Fruit fly (Drosophila melanogaster) whole organism, embryonic: ENCODE data around the gene CG43886.

ENCODE experiments used
- Awh ChIP-seq: fragments of 200-800 bp; sonication (Bioruptor generic); IDR thresholded peaks from 2 replicates; pipeline ENCODE4, ENCODE4 v1.3.6; 2022; ENCODE audit warnings: missing biosample characterization, missing genetic modification characterization
- CG10654 ChIP-seq: fragments of 200-800 bp; sonication (Bioruptor generic); optimal IDR thresholded peaks from 2 replicates; lab custom pipeline; 2016; ENCODE audit warnings: missing biosample characterization, missing genetic modification characterization
- CG11560 ChIP-seq: fragments of 200-800 bp; sonication (Bioruptor generic); IDR thresholded peaks from 3 replicates; pipeline ENCODE4 v1.3.6; 2022; ENCODE audit warnings: missing biosample characterization, missing genetic modification characterization
- CG12104 ChIP-seq: fragments of 200-800 bp; sonication (Bioruptor generic); optimal IDR thresholded peaks from 3 replicates; lab custom pipeline; 2016; ENCODE audit warnings: missing biosample characterization, missing genetic modification characterization
- CG14441 ChIP-seq: fragments of 200-800 bp; sonication (Bioruptor generic); IDR thresholded peaks from 2 replicates; pipeline ENCODE4 v1.3.6; 2022; ENCODE audit warnings: missing biosample characterization, missing genetic modification characterization
- CG15269 ChIP-seq: fragments of 200-800 bp; sonication (Bioruptor generic); optimal IDR thresholded peaks from 2 replicates; lab custom pipeline; 2018; ENCODE audit warnings: missing biosample characterization, mild to moderate bottlenecking, missing genetic modification characterization, moderate library complexity
- CG16813 ChIP-seq: fragments of 200-800 bp; sonication (Bioruptor generic); IDR thresholded peaks from 3 replicates; pipeline ENCODE4 v1.3.6; 2022; ENCODE audit warnings: missing biosample characterization, missing genetic modification characterization; ENCODE audit not compliant: partially characterized antibody
- CG1832 ChIP-seq: fragments of 200-800 bp; sonication (Bioruptor generic); optimal IDR thresholded peaks from 2 replicates; lab custom pipeline; 2017; ENCODE audit warnings: missing biosample characterization, mild to moderate bottlenecking, missing genetic modification characterization, inconsistent platforms
- CG4854 ChIP-seq: fragments of 200-800 bp; sonication (Bioruptor generic); optimal IDR thresholded peaks from 2 replicates; lab custom pipeline; 2016; ENCODE audit warnings: missing biosample characterization, missing genetic modification characterization, inconsistent platforms
- CG7556 ChIP-seq: fragments of 200-800 bp; sonication (Bioruptor generic); optimal IDR thresholded peaks from 2 replicates; lab custom pipeline; 2017; ENCODE audit warnings: missing biosample characterization, mild to moderate bottlenecking, missing genetic modification characterization
- CG7987 ChIP-seq: fragments of 200-800 bp; sonication (Bioruptor generic); optimal IDR thresholded peaks from 2 replicates; lab custom pipeline; 2018; ENCODE audit warnings: missing biosample characterization, mild to moderate bottlenecking, missing genetic modification characterization, moderate library complexity
- CG8359 ChIP-seq: fragments of 200-800 bp; sonication (Bioruptor generic); optimal IDR thresholded peaks from 2 replicates; lab custom pipeline; 2017; ENCODE audit warnings: missing biosample characterization, mild to moderate bottlenecking, missing genetic modification characterization, borderline replicate concordance
- CG9215 ChIP-seq: fragments of 200-800 bp; sonication (Bioruptor generic); IDR thresholded peaks from 2 replicates; pipeline ENCODE4 v1.3.6; 2022; ENCODE audit warnings: missing biosample characterization, missing genetic modification characterization
- CG9932 ChIP-seq: fragments of 200-800 bp; sonication (Bioruptor generic); IDR thresholded peaks from 2 replicates; pipeline ENCODE4 v1.3.6; 2022; ENCODE audit warnings: missing biosample characterization, missing genetic modification characterization
- CkIIα-i1 ChIP-seq: fragments of 200-800 bp; sonication (Bioruptor generic); IDR thresholded peaks from 2 replicates; pipeline ENCODE4 v1.3.6; 2022; ENCODE audit warnings: missing biosample characterization, missing genetic modification characterization
- Dip3 ChIP-seq: fragments of 200-800 bp; sonication (Bioruptor generic); optimal IDR thresholded peaks from 3 replicates; lab custom pipeline; 2016; ENCODE audit warnings: missing biosample characterization, missing genetic modification characterization
- Dll ChIP-seq: fragments of 200-800 bp; sonication (Bioruptor generic); IDR thresholded peaks from 4 replicates; pipeline ENCODE4 v1.3.6; 2022; ENCODE audit warnings: missing biosample characterization, missing genetic modification characterization; ENCODE audit not compliant: partially characterized antibody
- E2f2 ChIP-seq: fragments of 200-800 bp; sonication (Bioruptor generic); IDR thresholded peaks from 2 replicates; pipeline ENCODE4 v1.3.6; 2022; ENCODE audit warnings: missing biosample characterization, missing genetic modification characterization
- Hand ChIP-seq: fragments of 200-800 bp; sonication (Bioruptor generic); optimal IDR thresholded peaks from 2 replicates; lab custom pipeline; 2017; ENCODE audit warnings: mild to moderate bottlenecking, missing biosample characterization, missing genetic modification reagents, missing genetic modification characterization
- Hr3 ChIP-seq: fragments of 200-800 bp; sonication (Bioruptor generic); optimal IDR thresholded peaks from 3 replicates; lab custom pipeline; 2016; ENCODE audit warnings: missing biosample characterization, missing genetic modification characterization
- Hr51 ChIP-seq, 2 experiments: fragments of 200-800 bp; sonication (Bioruptor generic); optimal IDR thresholded peaks; 2 replicates in 1 of 2; 3 replicates in 1 of 2; lab custom pipeline; 2016 to 2018; ENCODE audit warnings: missing biosample characterization in 2 of 2, missing genetic modification characterization in 2 of 2, mild to moderate bottlenecking in 1 of 2, moderate library complexity in 1 of 2
- Lhr ChIP-seq: fragments of 200-800 bp; sonication (Bioruptor generic); optimal IDR thresholded peaks from 3 replicates; lab custom pipeline; 2017; ENCODE audit warnings: mild to moderate bottlenecking, missing biosample characterization, missing genetic modification reagents, missing genetic modification characterization
- Meics ChIP-seq: fragments of 200-800 bp; sonication (Bioruptor generic); optimal IDR thresholded peaks from 2 replicates; lab custom pipeline; 2017; ENCODE audit warnings: missing biosample characterization, mild to moderate bottlenecking, missing genetic modification characterization
- NC2α ChIP-seq: fragments of 200-800 bp; sonication (Bioruptor generic); optimal IDR thresholded peaks from 2 replicates; lab custom pipeline; 2016; ENCODE audit warnings: missing biosample characterization, missing genetic modification characterization
- Nf-YC ChIP-seq: fragments of 200-800 bp; optimal IDR thresholded peaks from 3 replicates; lab custom pipeline; 2019; ENCODE audit warnings: missing biosample characterization, mild to moderate bottlenecking, missing genetic modification characterization, moderate library complexity
- Oaz ChIP-seq: fragments of 200-800 bp; sonication (Bioruptor generic); IDR thresholded peaks from 2 replicates; pipeline ENCODE4 v1.3.6; 2022; ENCODE audit warnings: missing biosample characterization, missing genetic modification characterization
- Usf ChIP-seq: fragments of 200-800 bp; sonication (Bioruptor generic); optimal IDR thresholded peaks from 2 replicates; lab custom pipeline; 2017; ENCODE audit warnings: missing genotype, missing biosample characterization, missing genetic modification characterization
- ac ChIP-seq: fragments of 200-800 bp; sonication (Bioruptor generic); optimal IDR thresholded peaks from 3 replicates; lab custom pipeline; 2017; ENCODE audit warnings: missing biosample characterization, mild to moderate bottlenecking, missing genetic modification characterization
- bbx ChIP-seq: fragments of 200-800 bp; sonication (Bioruptor generic); IDR thresholded peaks from 2 replicates; pipeline ENCODE4 v1.3.6; 2022; ENCODE audit warnings: missing biosample characterization, missing genetic modification characterization; ENCODE audit not compliant: partially characterized antibody
- br ChIP-seq: fragments of >200 bp; optimal IDR thresholded peaks from 2 replicates; lab custom pipeline; 2017
- cas ChIP-seq: fragments of 200-800 bp; sonication (Bioruptor generic); IDR thresholded peaks from 2 replicates; pipeline ENCODE4 v1.3.6; 2022; ENCODE audit warnings: missing biosample characterization, missing genetic modification characterization
- cato ChIP-seq: fragments of 200-800 bp; sonication (Bioruptor generic); optimal IDR thresholded peaks from 2 replicates; lab custom pipeline; 2016; ENCODE audit warnings: missing biosample characterization, missing genetic modification characterization, borderline replicate concordance
- dmrt99B ChIP-seq: fragments of 200-800 bp; sonication (Bioruptor generic); optimal IDR thresholded peaks from 2 replicates; lab custom pipeline; 2018; ENCODE audit warnings: missing biosample characterization, mild to moderate bottlenecking, missing genetic modification characterization, moderate library complexity
- eyg ChIP-seq: fragments of 200-800 bp; sonication (Bioruptor generic); optimal IDR thresholded peaks from 3 replicates; lab custom pipeline; 2016; ENCODE audit warnings: missing biosample characterization, missing genetic modification characterization
- fd102C ChIP-seq: fragments of 200-800 bp; sonication (Bioruptor generic); optimal IDR thresholded peaks from 2 replicates; lab custom pipeline; 2018; ENCODE audit warnings: missing biosample characterization, mild to moderate bottlenecking, missing genetic modification characterization, moderate library complexity
- gcm2 ChIP-seq: fragments of 200-800 bp; sonication (Bioruptor generic); optimal IDR thresholded peaks from 2 replicates; lab custom pipeline; 2016; ENCODE audit warnings: missing biosample characterization, missing genetic modification characterization
- hkb ChIP-seq, 2 experiments: fragments of 200-800 bp in 1 of 2; fragments of >200 bp in 1 of 2; sonication (Bioruptor generic) in 1 of 2; IDR thresholded peaks in 1 of 2; optimal IDR thresholded peaks in 1 of 2; 2 replicates each; pipeline versions ENCODE4 v1.3.6 to Lab custom; 2017 to 2022; ENCODE audit warnings: missing biosample characterization in 1 of 2, missing genetic modification characterization in 1 of 2
- lmd ChIP-seq: fragments of 200-800 bp; sonication (Bioruptor generic); IDR thresholded peaks from 2 replicates; pipeline ENCODE4 v1.3.6; 2022; ENCODE audit warnings: missing biosample characterization, missing genetic modification characterization
- otp ChIP-seq: fragments of 200-800 bp; sonication (Bioruptor generic); IDR thresholded peaks from 3 replicates; pipeline ENCODE4, ENCODE4 v1.3.6; 2022; ENCODE audit warnings: missing biosample characterization, missing genetic modification characterization
- peb ChIP-seq: fragments of 200-800 bp; sonication (Bioruptor generic); IDR thresholded peaks from 2 replicates; pipeline ENCODE4 v1.3.6; 2022; ENCODE audit warnings: missing biosample characterization, missing genetic modification characterization
- pita ChIP-seq: fragments of 200-800 bp; sonication (Bioruptor generic); optimal IDR thresholded peaks from 2 replicates; lab custom pipeline; 2017; ENCODE audit warnings: missing biosample characterization, mild to moderate bottlenecking, missing genetic modification characterization
- salm ChIP-seq: fragments of 200-800 bp; sonication (Bioruptor generic); optimal IDR thresholded peaks from 2 replicates; lab custom pipeline; 2018; ENCODE audit warnings: missing biosample characterization, mild to moderate bottlenecking, missing genetic modification characterization
- sens ChIP-seq: fragments of 200-800 bp; sonication (Bioruptor generic); peaks from one replicate; lab custom pipeline; 2016; ENCODE audit warnings: missing biosample characterization, missing genetic modification characterization
- slbo ChIP-seq: fragments of 200-800 bp; sonication (Bioruptor generic); IDR thresholded peaks from 2 replicates; pipeline ENCODE4 v1.3.6; 2022; ENCODE audit warnings: missing biosample characterization, missing genetic modification characterization
- slou ChIP-seq: fragments of 200-800 bp; sonication (Bioruptor generic); optimal IDR thresholded peaks from 3 replicates; lab custom pipeline; 2016; ENCODE audit warnings: missing biosample characterization, missing genetic modification characterization
- slp2 ChIP-seq: fragments of 200-800 bp; sonication (Bioruptor generic); optimal IDR thresholded peaks from 2 replicates; lab custom pipeline; 2016; ENCODE audit warnings: missing biosample characterization, missing genetic modification characterization
- tna ChIP-seq: fragments of 200-800 bp; sonication (Bioruptor generic); IDR thresholded peaks from 2 replicates; pipeline ENCODE4 v1.3.6; 2022; ENCODE audit warnings: missing biosample characterization, missing genetic modification characterization; ENCODE audit not compliant: partially characterized antibody
- vfl ChIP-seq: fragments of 200-800 bp; sonication (Bioruptor generic); optimal IDR thresholded peaks from 2 replicates; lab custom pipeline; 2016; ENCODE audit warnings: missing biosample characterization, missing genetic modification characterization
- zen2 ChIP-seq: fragments of 200-800 bp; sonication (Bioruptor generic); IDR thresholded peaks from 3 replicates; pipeline ENCODE4 v1.3.6; 2022; ENCODE audit warnings: missing biosample characterization, missing genetic modification characterization; ENCODE audit not compliant: partially characterized antibody

The CG43886 gene

dm6 chr3L:8127712-8128210 is 31.8 kb downstream of the CG43886 start, which contains the start of the genes Cds and Uba2 (continued):
- peak; percentile 83 for TF ChIP-seq Oaz (GFP tag; lab: Robert Waterston, UW)
- peak; percentile 87 for TF ChIP-seq otp (GFP tag; lab: Robert Waterston, UW)
- TF ChIP-seq zen2 (GFP tag; lab: Robert Waterston, UW) = no peak
- peak; percentile 89 for TF ChIP-seq CG7556 (GFP tag; lab: Kevin White, UChicago)
- TF ChIP-seq Dll (GFP tag; lab: Robert Waterston, UW) = no peak
- peak; percentile 73 for TF ChIP-seq E2f2 (GFP tag; lab: Robert Waterston, UW)
- peak; percentile 91 for TF ChIP-seq CG14441
- TF ChIP-seq Nf-YC (tag; lab: Kevin White, UChicago) = peak; percentile 88
- peak; percentile 84 for TF ChIP-seq CG11560 (tag; lab: Robert Waterston, UW)
- peak; percentile 90 for TF ChIP-seq cato
- TF ChIP-seq lmd (GFP tag; lab: Robert Waterston, UW) = peak; percentile 91
- TF ChIP-seq dmrt99B (tag; lab: Kevin White, UChicago) = peak; percentile 87
- TF ChIP-seq Dip3 (GFP tag; lab: Kevin White, UChicago) = peak; percentile 73
- peak; percentile 96 for TF ChIP-seq slbo
- peak; percentile 83 for TF ChIP-seq Lhr
- TF ChIP-seq bbx (GFP tag; lab: Robert Waterston, UW) = peak; percentile 57; the same call in 1 of the 2 replicates
- no peak for TF ChIP-seq CkIIα-i1 (GFP tag; lab: Robert Waterston, UW)
- peak; percentile 92 for TF ChIP-seq slou (GFP tag; lab: Kevin White, UChicago)
- peak; percentile 63 for TF ChIP-seq CG4854
- TF ChIP-seq CG9932 (GFP tag; lab: Robert Waterston, UW) = peak; percentile 98
- peak; percentile 84 for TF ChIP-seq CG7987
- TF ChIP-seq cas (GFP tag; lab: Robert Waterston, UW) = peak; percentile 83
- peak; percentile 94 for TF ChIP-seq Meics (GFP tag; lab: Kevin White, UChicago)
- peak; percentile 70 for TF ChIP-seq slp2 (GFP tag; lab: Kevin White, UChicago)
- peak; percentile 80 for TF ChIP-seq salm
- no peak for TF ChIP-seq peb (GFP tag; lab: Robert Waterston, UW)
- no peak for TF ChIP-seq CG1832 (GFP tag; lab: Kevin White, UChicago)
- no peak for TF ChIP-seq tna (GFP tag; lab: Robert Waterston, UW)
- TF ChIP-seq Hand = peak; percentile 86
- peak; percentile 53; the same call in 1 of the 2 replicates for TF ChIP-seq Awh (GFP tag; lab: Robert Waterston, UW)
- peak; percentile 74 for TF ChIP-seq Usf (GFP tag; lab: Kevin White, UChicago)
- peak; percentile 50 for TF ChIP-seq gcm2 (GFP tag; lab: Kevin White, UChicago)
- no peak for TF ChIP-seq br (lab: Kevin White, UChicago)
- no peak for TF ChIP-seq pita (GFP tag; lab: Kevin White, UChicago)
- peak; percentile 39; the same call in 1 of the 3 replicates for TF ChIP-seq CG16813
- peak; percentile 91 for TF ChIP-seq CG12104 (GFP tag; lab: Kevin White, UChicago)
- peak; percentile 87 to 93 for TF ChIP-seq Hr51 (GFP tag; optimal IDR thresholded peaks at IDR 0.05; lab: Kevin White, UChicago)
- peak; percentile 93 for TF ChIP-seq CG10654
- TF ChIP-seq vfl = peak; percentile 85
- no peak for TF ChIP-seq NC2α (GFP tag; lab: Kevin White, UChicago)
- TF ChIP-seq eyg (GFP tag; lab: Kevin White, UChicago) = peak; percentile 59
- TF ChIP-seq fd102C (GFP tag; lab: Kevin White, UChicago) = peak; percentile 33
- peak; percentile 93 for TF ChIP-seq CG9215 (GFP tag; lab: Robert Waterston, UW)
- peak; percentile 61 for TF ChIP-seq ac (GFP tag; lab: Kevin White, UChicago)
- peak; percentile 95 for TF ChIP-seq Hr3 (GFP tag; lab: Kevin White, UChicago)
- TF ChIP-seq hkb (optimal IDR thresholded peaks at IDR 0.05; lab: Kevin White, UChicago) = peak; percentile 39
- peak; percentile 91 for TF ChIP-seq hkb (GFP tag; IDR thresholded peaks at IDR 0.05; lab: Robert Waterston, UW)
- TF ChIP-seq CG8359 = peak; percentile 61
- peak; percentile 93 for TF ChIP-seq CG15269
- TF ChIP-seq sens = peak; percentile 96
